Worm (Caenorhabditis elegans) whole organism, L2 larva: ENCODE data around the gene bath-4.

Experiments
- F13H6.1 ChIP-seq: sonication (generic microtip); optimal IDR thresholded peaks from 2 replicates; lab custom pipeline; 2016; ENCODE audit warnings: missing genetic modification characterization, missing compliant biosample characterization
- aly-2 ChIP-seq: fragments of 150-350 bp; optimal IDR thresholded peaks from 2 replicates; lab custom pipeline; 2014; ENCODE audit warnings: missing biosample characterization, missing genetic modification characterization
- lin-39 ChIP-seq: fragments of 150-350 bp; optimal IDR thresholded peaks from 2 replicates; lab custom pipeline; 2014; ENCODE audit warnings: missing biosample characterization, missing genetic modification reagents, missing genetic modification characterization
- nhr-11 ChIP-seq: fragments of 150-350 bp; optimal IDR thresholded peaks from 2 replicates; lab custom pipeline; 2014; ENCODE audit warnings: missing biosample characterization, missing genetic modification characterization
- ztf-11 ChIP-seq: sonication (generic microtip); optimal IDR thresholded peaks from 2 replicates; lab custom pipeline; 2017; ENCODE audit warnings: missing biosample characterization, missing genetic modification characterization

- TF ChIP-seq F13H6.1 (no peak), aly-2 (tag; lab: Kevin White, UChicago) (no peak), nhr-11 (tag; lab: Kevin White, UChicago) (no peak), lin-39 (tag; lab: Kevin White, UChicago) (no peak), ztf-11 (tag; lab: Kevin White, UChicago) (no peak)
Observed at ce11 chrII:1875658-1876057, 42.1 kb downstream of the bath-4 start, which contains the start of gene math-13.
